Fruit fly (Drosophila melanogaster) whole organism, embryonic: ENCODE measurements around the gene Cyp313a3.

ENCODE experiments used
- Adf1 ChIP-seq: fragments of 200-800 bp; sonication (Bioruptor generic); IDR thresholded peaks from 2 replicates; pipeline ENCODE4 v1.3.6; 2022; ENCODE audit warnings: missing biosample characterization, missing genetic modification characterization
- Asciz ChIP-seq: fragments of 200-800 bp; sonication (Bioruptor generic); optimal IDR thresholded peaks from 2 replicates; lab custom pipeline; 2017; ENCODE audit warnings: missing biosample characterization, mild to moderate bottlenecking, missing genetic modification characterization, missing genetic modification reagents
- Bgb ChIP-seq: fragments of 200-800 bp; sonication (Bioruptor generic); IDR thresholded peaks from 2 replicates; pipeline ENCODE4 v1.3.6; 2022; ENCODE audit warnings: missing biosample characterization, missing genetic modification characterization; ENCODE audit not compliant: partially characterized antibody
- C15 ChIP-seq: fragments of 200-800 bp; sonication (Bioruptor generic); IDR thresholded peaks from 3 replicates; pipeline ENCODE4 v1.3.6; 2022; ENCODE audit warnings: missing biosample characterization, missing genetic modification characterization
- CG10267 ChIP-seq: fragments of 200-800 bp; sonication (Bioruptor generic); optimal IDR thresholded peaks from 2 replicates; lab custom pipeline; 2018; ENCODE audit warnings: missing biosample characterization, mild to moderate bottlenecking, missing genetic modification characterization, moderate library complexity
- CG11247 ChIP-seq: fragments of 200-800 bp; sonication (Bioruptor generic); IDR thresholded peaks from 2 replicates; pipeline ENCODE4 v1.3.6; 2022; ENCODE audit warnings: missing biosample characterization, missing genetic modification characterization
- CG11456 ChIP-seq: fragments of 200-800 bp; sonication (Bioruptor generic); IDR thresholded peaks from 3 replicates; pipeline ENCODE4 v1.3.6; 2022; ENCODE audit warnings: missing biosample characterization, missing genetic modification characterization
- CG13287 ChIP-seq: fragments of 200-800 bp; sonication (Bioruptor generic); IDR thresholded peaks from 2 replicates; pipeline ENCODE4 v1.3.6; 2022; ENCODE audit warnings: missing biosample characterization, missing genetic modification characterization; ENCODE audit not compliant: partially characterized antibody
- CG16813 ChIP-seq: fragments of 200-800 bp; sonication (Bioruptor generic); IDR thresholded peaks from 3 replicates; pipeline ENCODE4 v1.3.6; 2022; ENCODE audit warnings: missing biosample characterization, missing genetic modification characterization; ENCODE audit not compliant: partially characterized antibody
- CG16815 ChIP-seq: fragments of 200-800 bp; sonication (Bioruptor generic); optimal IDR thresholded peaks from 3 replicates; lab custom pipeline; 2017; ENCODE audit warnings: missing biosample characterization, mild to moderate bottlenecking, missing genetic modification characterization
- CG17385 ChIP-seq: fragments of 200-800 bp; sonication (Bioruptor generic); optimal IDR thresholded peaks from 3 replicates; lab custom pipeline; 2018; ENCODE audit warnings: missing biosample characterization, mild to moderate bottlenecking, missing genetic modification characterization
- CG17912 ChIP-seq: fragments of 200-800 bp; sonication (Bioruptor generic); optimal IDR thresholded peaks from 2 replicates; lab custom pipeline; 2018; ENCODE audit warnings: missing biosample characterization, mild to moderate bottlenecking, missing genetic modification characterization
- CG2199 ChIP-seq: fragments of 200-800 bp; sonication (Bioruptor generic); IDR thresholded peaks from 3 replicates; pipeline ENCODE4 v1.3.6; 2022; ENCODE audit warnings: missing biosample characterization, missing genetic modification characterization
- CG2202 ChIP-seq: fragments of 200-800 bp; sonication (Bioruptor generic); optimal IDR thresholded peaks from 2 replicates; lab custom pipeline; 2018; ENCODE audit warnings: missing biosample characterization, mild to moderate bottlenecking, missing genetic modification characterization
- CG32532 ChIP-seq: fragments of 200-800 bp; sonication (Bioruptor generic); IDR thresholded peaks from 2 replicates; pipeline ENCODE4 v1.3.6; 2022; ENCODE audit warnings: missing biosample characterization, missing genetic modification characterization
- CG6791 ChIP-seq: fragments of 200-800 bp; sonication (Bioruptor generic); IDR thresholded peaks from 3 replicates; pipeline ENCODE4 v1.3.6; 2022; ENCODE audit warnings: missing biosample characterization, missing genetic modification characterization; ENCODE audit not compliant: partially characterized antibody
- CG8944 ChIP-seq: fragments of 200-800 bp; sonication (Bioruptor generic); optimal IDR thresholded peaks from 3 replicates; lab custom pipeline; 2016; ENCODE audit warnings: missing biosample characterization, missing genetic modification characterization
- Doc2 ChIP-seq: fragments of 200-800 bp; sonication (Bioruptor generic); IDR thresholded peaks from 2 replicates; pipeline ENCODE4 v1.3.6; 2022; ENCODE audit warnings: missing biosample characterization, missing genetic modification characterization
- Dref ChIP-seq: fragments of 200-800 bp; sonication (Bioruptor generic); IDR thresholded peaks from 2 replicates; pipeline ENCODE4 v1.3.6; 2022; ENCODE audit warnings: missing biosample characterization, missing genetic modification characterization
- E2f2 ChIP-seq: fragments of 200-800 bp; sonication (Bioruptor generic); IDR thresholded peaks from 2 replicates; pipeline ENCODE4 v1.3.6; 2022; ENCODE audit warnings: missing biosample characterization, missing genetic modification characterization
- Ets97D ChIP-seq: fragments of 200-800 bp; sonication (Bioruptor generic); optimal IDR thresholded peaks from 3 replicates; lab custom pipeline; 2016; ENCODE audit warnings: missing biosample characterization, missing genetic modification characterization
- HLH4C ChIP-seq: fragments of 200-800 bp; sonication (Bioruptor generic); IDR thresholded peaks from 3 replicates; pipeline ENCODE4 v1.3.6; 2022; ENCODE audit warnings: missing biosample characterization, missing genetic modification characterization; ENCODE audit not compliant: partially characterized antibody
- Lim3 ChIP-seq: fragments of 200-800 bp; sonication (Bioruptor generic); IDR thresholded peaks from 2 replicates; pipeline ENCODE4 v1.3.6; 2022; ENCODE audit warnings: missing biosample characterization, missing genetic modification characterization
- NC2α ChIP-seq: fragments of 200-800 bp; sonication (Bioruptor generic); optimal IDR thresholded peaks from 2 replicates; lab custom pipeline; 2016; ENCODE audit warnings: missing biosample characterization, missing genetic modification characterization
- NFAT ChIP-seq: fragments of 200-800 bp; sonication (Bioruptor generic); IDR thresholded peaks from 2 replicates; pipeline ENCODE4 v1.3.6; 2022; ENCODE audit warnings: missing biosample characterization, missing genetic modification characterization
- Neu2 ChIP-seq: fragments of 200-800 bp; sonication (Bioruptor generic); optimal IDR thresholded peaks from 3 replicates; lab custom pipeline; 2016; ENCODE audit warnings: missing biosample characterization, missing genetic modification characterization, borderline replicate concordance
- Sry-β ChIP-seq: fragments of 200-800 bp; sonication (Bioruptor generic); optimal IDR thresholded peaks from 2 replicates; lab custom pipeline; 2018; ENCODE audit warnings: missing biosample characterization, mild to moderate bottlenecking, missing genetic modification characterization, moderate library complexity
- ab ChIP-seq: fragments of 200-800 bp; sonication (Bioruptor generic); optimal IDR thresholded peaks from 2 replicates; lab custom pipeline; 2016; ENCODE audit warnings: missing biosample characterization, missing genetic modification characterization
- abd-A ChIP-seq: fragments of 200-800 bp; sonication (Bioruptor generic); optimal IDR thresholded peaks from 3 replicates; lab custom pipeline; 2019; ENCODE audit warnings: missing biosample characterization, mild to moderate bottlenecking, missing genetic modification characterization, moderate library complexity
- amos ChIP-seq: fragments of 200-800 bp; sonication (Bioruptor generic); IDR thresholded peaks from 2 replicates; pipeline ENCODE4 v1.3.6; 2022; ENCODE audit warnings: missing biosample characterization, missing genetic modification characterization; ENCODE audit not compliant: partially characterized antibody
- bigmax ChIP-seq: fragments of 200-800 bp; sonication (Bioruptor generic); optimal IDR thresholded peaks from 2 replicates; lab custom pipeline; 2018; ENCODE audit warnings: missing biosample characterization, mild to moderate bottlenecking, missing genetic modification characterization
- chif ChIP-seq, 2 experiments: fragments of 200-800 bp; sonication (Bioruptor generic); optimal IDR thresholded peaks; 3 replicates each; lab custom pipeline; 2016; ENCODE audit warnings: missing biosample characterization in 2 of 2, missing genetic modification characterization in 2 of 2
- corto ChIP-seq: fragments of 200-800 bp; sonication (Bioruptor generic); optimal IDR thresholded peaks from 2 replicates; lab custom pipeline; 2016; ENCODE audit warnings: missing biosample characterization, mild to moderate bottlenecking, missing genetic modification characterization, moderate library complexity
- gsb-n ChIP-seq: fragments of 200-800 bp; sonication (Bioruptor generic); optimal IDR thresholded peaks from 3 replicates; lab custom pipeline; 2018; ENCODE audit warnings: missing biosample characterization, mild to moderate bottlenecking, missing genetic modification characterization
- gt ChIP-seq: fragments of 200-800 bp; sonication (Bioruptor generic); IDR thresholded peaks from 2 replicates; pipeline ENCODE4 v1.3.6; 2022; ENCODE audit warnings: missing biosample characterization, missing genetic modification characterization
- hth ChIP-seq: fragments of >200 bp; optimal IDR thresholded peaks from 2 replicates; lab custom pipeline; 2017; ENCODE audit warnings: inconsistent platforms
- inv ChIP-seq: fragments of 200-800 bp; sonication (Bioruptor generic); IDR thresholded peaks from 2 replicates; pipeline ENCODE4 v1.3.6; 2022; ENCODE audit warnings: missing biosample characterization, missing genetic modification characterization; ENCODE audit not compliant: partially characterized antibody
- ken ChIP-seq: fragments of 200-800 bp; sonication (Bioruptor generic); IDR thresholded peaks from 3 replicates; pipeline ENCODE4 v1.3.6; 2022; ENCODE audit warnings: missing biosample characterization, missing genetic modification characterization
- lov ChIP-seq, 2 experiments: fragments of 200-800 bp in 1 of 2; fragments of >200 bp in 1 of 2; sonication (Bioruptor generic) in 1 of 2; IDR thresholded peaks in 1 of 2; optimal IDR thresholded peaks in 1 of 2; 2 replicates in 1 of 2; 3 replicates in 1 of 2; pipeline versions ENCODE4 v1.3.6 to Lab custom; 2017 to 2022; ENCODE audit warnings: missing biosample characterization in 1 of 2, missing genetic modification characterization in 1 of 2
- pho ChIP-seq: fragments of 200-800 bp; sonication (Bioruptor generic); optimal IDR thresholded peaks from 2 replicates; lab custom pipeline; 2016; ENCODE audit warnings: missing biosample characterization, missing genetic modification characterization
- row ChIP-seq: fragments of 200-800 bp; sonication (Bioruptor generic); IDR thresholded peaks from 3 replicates; pipeline ENCODE4 v1.3.6; 2022; ENCODE audit warnings: missing biosample characterization, missing genetic modification characterization
- schlank ChIP-seq: fragments of 200-800 bp; sonication (Bioruptor generic); optimal IDR thresholded peaks from 2 replicates; lab custom pipeline; 2018; ENCODE audit warnings: missing biosample characterization, mild to moderate bottlenecking, missing genetic modification characterization
- sim ChIP-seq: fragments of 200-800 bp; sonication (Bioruptor generic); IDR thresholded peaks from 2 replicates; pipeline ENCODE4 v1.3.6; 2022; ENCODE audit warnings: missing biosample characterization, missing genetic modification characterization
- sima ChIP-seq: fragments of 200-800 bp; sonication (Bioruptor generic); optimal IDR thresholded peaks from 2 replicates; lab custom pipeline; 2016; ENCODE audit warnings: missing biosample characterization, missing genetic modification characterization
- sisA ChIP-seq: fragments of 200-800 bp; sonication (Bioruptor generic); IDR thresholded peaks from 2 replicates; pipeline ENCODE4 v1.3.6; 2022; ENCODE audit warnings: missing biosample characterization, missing genetic modification characterization
- stwl ChIP-seq: fragments of 200-800 bp; sonication (Bioruptor generic); optimal IDR thresholded peaks from 3 replicates; lab custom pipeline; 2018; ENCODE audit warnings: missing biosample characterization, mild to moderate bottlenecking, missing genetic modification characterization, moderate library complexity
- sug ChIP-seq: fragments of 200-800 bp; optimal IDR thresholded peaks from 2 replicates; lab custom pipeline; 2019; ENCODE audit warnings: missing biosample characterization, mild to moderate bottlenecking, missing genetic modification characterization, moderate library complexity
- toy ChIP-seq: fragments of 200-800 bp; sonication (Bioruptor generic); IDR thresholded peaks from 2 replicates; pipeline ENCODE4 v1.3.6; 2022; ENCODE audit warnings: missing biosample characterization, missing genetic modification characterization
- vnd ChIP-seq: fragments of 200-800 bp; sonication (Bioruptor generic); IDR thresholded peaks from 3 replicates; pipeline ENCODE4 v1.3.6; 2022; ENCODE audit warnings: missing biosample characterization, missing genetic modification characterization; ENCODE audit not compliant: partially characterized antibody
- wdn ChIP-seq: fragments of 200-800 bp; sonication (Bioruptor generic); IDR thresholded peaks from 2 replicates; pipeline ENCODE4 v1.3.6; 2022; ENCODE audit warnings: missing biosample characterization, missing genetic modification characterization

Cyp313a3 gene

dm6 chr3R:12222093-12222492, 17.0 kb downstream of the Cyp313a3 start, which contains the start of gene Rsbp15:
Rsbp15 (plus strand) TSS chr3R:12222387.
- TF ChIP-seq gsb-n (no peak), Dref (GFP tag; lab: Robert Waterston, UW) (no peak), vnd (0 out of 3 replicates have a peak, but pooled peaks have one; percentile 15), amos (GFP tag; lab: Robert Waterston, UW) (peak; percentile 69), schlank (no peak), inv (peak; percentile 36; the same call in 1 of the 2 replicates), hth (lab: Kevin White, UChicago) (no peak), CG11456 (GFP tag; lab: Robert Waterston, UW) (peak; percentile 30; the same call in 1 of the 3 replicates), Neu2 (GFP tag; lab: Kevin White, UChicago) (no peak), ab (GFP tag; lab: Kevin White, UChicago) (no peak), wdn (GFP tag; lab: Robert Waterston, UW) (no peak), Adf1 (GFP tag; lab: Robert Waterston, UW) (no peak), Doc2 (no peak), Bgb (GFP tag; lab: Robert Waterston, UW) (peak; percentile 72), stwl (peak; percentile 38), lov (optimal IDR thresholded peaks at IDR 0.05; lab: Kevin White, UChicago) (no peak), lov (GFP tag; IDR thresholded peaks at IDR 0.05; lab: Robert Waterston, UW) (no peak), Asciz (GFP tag; lab: Kevin White, UChicago) (no peak), Ets97D (GFP tag; lab: Kevin White, UChicago) (peak; percentile 1), CG2199 (GFP tag; lab: Robert Waterston, UW) (peak; percentile 65; the same call in 2 of the 3 replicates), bigmax (GFP tag; lab: Kevin White, UChicago) (no peak), sima (GFP tag; lab: Kevin White, UChicago) (no peak), Sry-β (no peak), toy (GFP tag; lab: Robert Waterston, UW) (no peak), C15 (no peak), CG13287 (GFP tag; lab: Robert Waterston, UW) (peak; percentile 7; the same call in 1 of the 2 replicates), Lim3 (GFP tag; lab: Robert Waterston, UW) (no peak), sug (tag; lab: Kevin White, UChicago) (no peak), NFAT (GFP tag; lab: Robert Waterston, UW) (peak; percentile 43; the same call in 1 of the 2 replicates), gt (no peak), CG11247 (GFP tag; lab: Robert Waterston, UW) (peak; percentile 8; the same call in 1 of the 2 replicates), CG17912 (no peak), CG2202 (tag; lab: Kevin White, UChicago) (no peak), pho (GFP tag; lab: Kevin White, UChicago) (no peak), row (GFP tag; lab: Robert Waterston, UW) (no peak), E2f2 (GFP tag; lab: Robert Waterston, UW) (peak; percentile 39; the same call in 1 of the 2 replicates), CG6791 (GFP tag; lab: Robert Waterston, UW) (peak; percentile 45; the same call in 2 of the 3 replicates), sim (GFP tag; lab: Robert Waterston, UW) (no peak), CG16815 (GFP tag; lab: Kevin White, UChicago) (no peak), CG17385 (no peak), CG10267 (tag; lab: Kevin White, UChicago) (no peak), chif (GFP tag; optimal IDR thresholded peaks at IDR 0.05; lab: Kevin White, UChicago) (peak in 1 of 2 experiments; percentile 15), ken (GFP tag; lab: Robert Waterston, UW) (0 out of 3 replicates have a peak, but pooled peaks have one; percentile 16), HLH4C (GFP tag; lab: Robert Waterston, UW) (no peak), CG8944 (GFP tag; lab: Kevin White, UChicago) (no peak), CG32532 (GFP tag; lab: Robert Waterston, UW) (peak; percentile 6; the same call in 1 of the 2 replicates), corto (no peak), CG16813 (GFP tag; lab: Robert Waterston, UW) (peak; percentile 47; the same call in 2 of the 3 replicates), abd-A (no peak), NC2α (GFP tag; lab: Kevin White, UChicago) (no peak), sisA (GFP tag; lab: Robert Waterston, UW) (0 out of 2 replicates have a peak, but pooled peaks have one; percentile 18)
